Comparison of ENCODE assay signal across 5 fruit fly cellular contexts in genomic region chr2L:452872-453271, dm6.
TF ChIP-seq lines count a peak whose summit lies in the region.

Gene crq (minus strand): TSS chr2L:453024.
Gene shv (plus strand): TSS chr2L:453108.

- TF ChIP-seq CTCF in whole organism, embryonic (GFP tag; optimal IDR thresholded peaks at IDR 0.05; lab: Kevin White, UChicago), result peak; percentile 14

TF ChIP-seq in whole organism, adult, 20 proteins besides CTCF, POLR2A, EP300 and RAD21:
- TF ChIP-seq tj (GFP tag; optimal IDR thresholded peaks at IDR 0.05; lab: Kevin White, UChicago), result peak; percentile 74
- TF ChIP-seq cic (GFP tag; optimal IDR thresholded peaks at IDR 0.05; lab: Kevin White, UChicago), result peak; percentile 42
- peak; percentile 38 for TF ChIP-seq pad (GFP tag; optimal IDR thresholded peaks at IDR 0.05; lab: Kevin White, UChicago)
- TF ChIP-seq Crg-1 (GFP tag; optimal IDR thresholded peaks at IDR 0.05; lab: Kevin White, UChicago), result no peak
- peak; percentile 99 for TF ChIP-seq CG14711 (tag; optimal IDR thresholded peaks at IDR 0.05; lab: Kevin White, UChicago)
- no peak for TF ChIP-seq CG1620 (GFP tag; optimal IDR thresholded peaks at IDR 0.05; lab: Kevin White, UChicago)
- TF ChIP-seq CG7101 (tag; optimal IDR thresholded peaks at IDR 0.05; lab: Kevin White, UChicago), result no peak
- no peak for TF ChIP-seq ovo (GFP tag; optimal IDR thresholded peaks at IDR 0.05; lab: Kevin White, UChicago)
- peak; percentile 63 for TF ChIP-seq bab1 (GFP tag; optimal IDR thresholded peaks at IDR 0.05; lab: Kevin White, UChicago)

TF ChIP-seq in whole organism, embryonic, 481 proteins besides CTCF, POLR2A, EP300 and RAD21 (continues in another document):
- TF ChIP-seq HLH3B (GFP tag; IDR thresholded peaks at IDR 0.05; lab: Robert Waterston, UW), result no peak
- no peak for TF ChIP-seq Aef1 (GFP tag; IDR thresholded peaks at IDR 0.05; lab: Robert Waterston, UW)
- no peak for TF ChIP-seq D19A (tag; optimal IDR thresholded peaks at IDR 0.05; lab: Kevin White, UChicago)
- no peak for TF ChIP-seq TFAM (GFP tag; optimal IDR thresholded peaks at IDR 0.05; lab: Kevin White, UChicago)
- TF ChIP-seq Hmr (GFP tag; optimal IDR thresholded peaks at IDR 0.05; lab: Kevin White, UChicago), result peak; percentile 40
- TF ChIP-seq CG9797 (GFP tag; optimal IDR thresholded peaks at IDR 0.05; lab: Kevin White, UChicago), result peak; percentile 85
- no peak for TF ChIP-seq CG2120 (GFP tag; optimal IDR thresholded peaks at IDR 0.05; lab: Kevin White, UChicago)
- no peak for TF ChIP-seq pita (GFP tag; optimal IDR thresholded peaks at IDR 0.05; lab: Kevin White, UChicago)
- no peak for TF ChIP-seq dpn (GFP tag; optimal IDR thresholded peaks at IDR 0.05; lab: Kevin White, UChicago)
- TF ChIP-seq Rfx (GFP tag; IDR thresholded peaks at IDR 0.05; lab: Robert Waterston, UW), result no peak
- no peak for TF ChIP-seq D19B (GFP tag; optimal IDR thresholded peaks at IDR 0.05; lab: Kevin White, UChicago)
- peak; percentile 89 for TF ChIP-seq cg (GFP tag; optimal IDR thresholded peaks at IDR 0.05; lab: Kevin White, UChicago)
- TF ChIP-seq CG5953 (GFP tag; IDR thresholded peaks at IDR 0.05; lab: Robert Waterston, UW), result no peak
- TF ChIP-seq ind (GFP tag; optimal IDR thresholded peaks at IDR 0.05; lab: Kevin White, UChicago), result no peak
- TF ChIP-seq CG8089 (GFP tag; optimal IDR thresholded peaks at IDR 0.05; lab: Kevin White, UChicago), result no peak
- peak; percentile 42 for TF ChIP-seq CG2116 (GFP tag; optimal IDR thresholded peaks at IDR 0.05; lab: Kevin White, UChicago)
- TF ChIP-seq org-1 (GFP tag; optimal IDR thresholded peaks at IDR 0.05; lab: Kevin White, UChicago), result no peak
- TF ChIP-seq ranshi (GFP tag; IDR thresholded peaks at IDR 0.05; lab: Robert Waterston, UW), result no peak
- TF ChIP-seq CG11560 (tag; IDR thresholded peaks at IDR 0.05; lab: Robert Waterston, UW), result no peak
- no peak for TF ChIP-seq CG1832 (GFP tag; optimal IDR thresholded peaks at IDR 0.05; lab: Kevin White, UChicago)
- no peak for TF ChIP-seq B-H2 (GFP tag; optimal IDR thresholded peaks at IDR 0.05; lab: Kevin White, UChicago)
- no peak for TF ChIP-seq cas (GFP tag; IDR thresholded peaks at IDR 0.05; lab: Robert Waterston, UW)

TF ChIP-seq in whole organism, prepupa, 60 proteins besides CTCF, POLR2A, EP300 and RAD21:
- TF ChIP-seq CG6163 (GFP tag; IDR thresholded peaks at IDR 0.05; lab: Robert Waterston, UW) (0 out of 3 replicates have a peak, but pooled peaks have one; percentile 42), Sox14 (GFP tag; optimal IDR thresholded peaks at IDR 0.05; lab: Kevin White, UChicago) (peak; percentile 74), CG8319 (GFP tag; optimal IDR thresholded peaks at IDR 0.05; lab: Kevin White, UChicago) (no peak), CG10631 (GFP tag; optimal IDR thresholded peaks at IDR 0.05; lab: Kevin White, UChicago) (no peak), topi (GFP tag; optimal IDR thresholded peaks at IDR 0.05; lab: Kevin White, UChicago) (no peak), CG3919 (GFP tag; optimal IDR thresholded peaks at IDR 0.05; lab: Kevin White, UChicago) (peak; percentile 2), CG6854 (GFP tag; optimal IDR thresholded peaks at IDR 0.05; lab: Kevin White, UChicago) (peak; percentile 11)

TF ChIP-seq in whole organism, pupa, 21 proteins besides CTCF, POLR2A, EP300 and RAD21:
- TF ChIP-seq gl (tag; optimal IDR thresholded peaks at IDR 0.05; lab: Kevin White, UChicago), result no peak
- TF ChIP-seq CG15710 (tag; optimal IDR thresholded peaks at IDR 0.05; lab: Kevin White, UChicago), result peak; percentile 10
- no peak for TF ChIP-seq CG32121 (GFP tag; IDR thresholded peaks at IDR 0.05; lab: Robert Waterston, UW)
- TF ChIP-seq Pif1A (GFP tag; optimal IDR thresholded peaks at IDR 0.05; lab: Kevin White, UChicago), result no peak
- no peak for TF ChIP-seq CG34367 (tag; optimal IDR thresholded peaks at IDR 0.05; lab: Kevin White, UChicago)

TF ChIP-seq in whole organism, wandering third instar larva, 38 proteins besides CTCF, POLR2A, EP300 and RAD21:
- TF ChIP-seq h (GFP tag; optimal IDR thresholded peaks at IDR 0.05; lab: Kevin White, UChicago) (no peak), Dif (GFP tag; optimal IDR thresholded peaks at IDR 0.05; lab: Kevin White, UChicago; ENCODE audit: partially characterized antibody) (no peak), tai (GFP tag; optimal IDR thresholded peaks at IDR 0.05; lab: Kevin White, UChicago) (no peak), Jra (GFP tag; optimal IDR thresholded peaks at IDR 0.05; lab: Kevin White, UChicago) (no peak), Hnf4 (GFP tag; optimal IDR thresholded peaks at IDR 0.05; lab: Kevin White, UChicago) (no peak), lola (GFP tag; optimal IDR thresholded peaks at IDR 0.05; lab: Kevin White, UChicago) (no peak), dmrt93B (GFP tag; optimal IDR thresholded peaks at IDR 0.05; lab: Kevin White, UChicago) (no peak), N (GFP tag; optimal IDR thresholded peaks at IDR 0.05; lab: Kevin White, UChicago) (peak; percentile 3), woc (GFP tag; optimal IDR thresholded peaks at IDR 0.05; lab: Kevin White, UChicago) (no peak), Rel (GFP tag; optimal IDR thresholded peaks at IDR 0.05; lab: Kevin White, UChicago) (no peak), Rel (tag; optimal IDR thresholded peaks at IDR 0.05; lab: Kevin White, UChicago) (peak; percentile 72), CG32264 (GFP tag; optimal IDR thresholded peaks at IDR 0.05; lab: Kevin White, UChicago) (no peak), sv (GFP tag; optimal IDR thresholded peaks at IDR 0.05; lab: Kevin White, UChicago) (no peak), fru (GFP tag; optimal IDR thresholded peaks at IDR 0.05; lab: Kevin White, UChicago) (no peak), Sp1 (GFP tag; optimal IDR thresholded peaks at IDR 0.05; lab: Kevin White, UChicago) (peak; percentile 30), sage (GFP tag; optimal IDR thresholded peaks at IDR 0.05; lab: Kevin White, UChicago) (no peak), psq (GFP tag; optimal IDR thresholded peaks at IDR 0.05; lab: Kevin White, UChicago) (no peak)
